Worm (Caenorhabditis elegans) whole organism, L1 larva: Measurements from ENCODE around the gene Y22D7AR.7.

Experiments used
- ces-1 ChIP-seq: fragments of 150-350 bp; optimal IDR thresholded peaks from 2 replicates; lab custom pipeline; 2014; ENCODE audit warnings: missing biosample characterization, missing genetic modification reagents, missing genetic modification characterization
- dpl-1 ChIP-seq, 3 experiments: fragments of 150-350 bp in 2 of 3; sonication (generic microtip) in 1 of 3; optimal IDR thresholded peaks; 2 replicates each; lab custom pipeline; 2014 to 2017; ENCODE audit warnings: missing biosample characterization in 3 of 3, missing genetic modification characterization in 3 of 3, missing genetic modification reagents in 3 of 3
- fos-1 ChIP-seq: fragments of 150-350 bp; optimal IDR thresholded peaks from 2 replicates; lab custom pipeline; 2014; ENCODE audit warnings: missing biosample characterization, missing genetic modification characterization
- vab-15 ChIP-seq: sonication (generic microtip); optimal IDR thresholded peaks from 2 replicates; lab custom pipeline; 2017; ENCODE audit warnings: missing genotype, mild to moderate bottlenecking, missing genetic modification characterization, missing compliant biosample characterization
- ztf-11 ChIP-seq, 2 experiments: sonication (generic microtip); optimal IDR thresholded peaks; 2 replicates each; lab custom pipeline; 2016 to 2017; ENCODE audit warnings: missing genetic modification characterization in 2 of 2, missing biosample characterization in 1 of 2, missing compliant biosample characterization in 1 of 2

ce11 chrIII:1733412-1733811, 45.5 kb upstream of the Y22D7AR.7 start:
- TF ChIP-seq dpl-1 (GFP tag; optimal IDR thresholded peaks at IDR 0.05; lab: Kevin White, UChicago) (no peak), ztf-11 (tag; optimal IDR thresholded peaks at IDR 0.05; lab: Kevin White, UChicago) (no peak), ces-1 (no peak), vab-15 (tag; lab: Kevin White, UChicago) (no peak), fos-1 (tag; lab: Kevin White, UChicago) (no peak)
